Worm (Caenorhabditis elegans) whole organism, young adult: ENCODE measurements around the gene rpl-36.A.

ENCODE experiments used
- aptf-3 ChIP-seq: fragments of 200-800 bp; sonication (Bioruptor generic); IDR thresholded peaks from 2 replicates; pipeline ENCODE4 v1.3.6; 2022; ENCODE audit warnings: missing genetic modification characterization, missing compliant biosample characterization
- tbx-9 ChIP-seq: sonication (generic microtip); optimal IDR thresholded peaks from 2 replicates; lab custom pipeline; 2016; ENCODE audit warnings: borderline replicate concordance, missing genetic modification characterization, inconsistent platforms, missing compliant biosample characterization
- ztf-6 ChIP-seq: fragments of 200-800 bp; sonication (Bioruptor generic); IDR thresholded peaks from 2 replicates; pipeline ENCODE4 v1.3.6; 2022; ENCODE audit warnings: missing genetic modification reagents, missing genetic modification characterization, missing compliant biosample characterization

DNA sequence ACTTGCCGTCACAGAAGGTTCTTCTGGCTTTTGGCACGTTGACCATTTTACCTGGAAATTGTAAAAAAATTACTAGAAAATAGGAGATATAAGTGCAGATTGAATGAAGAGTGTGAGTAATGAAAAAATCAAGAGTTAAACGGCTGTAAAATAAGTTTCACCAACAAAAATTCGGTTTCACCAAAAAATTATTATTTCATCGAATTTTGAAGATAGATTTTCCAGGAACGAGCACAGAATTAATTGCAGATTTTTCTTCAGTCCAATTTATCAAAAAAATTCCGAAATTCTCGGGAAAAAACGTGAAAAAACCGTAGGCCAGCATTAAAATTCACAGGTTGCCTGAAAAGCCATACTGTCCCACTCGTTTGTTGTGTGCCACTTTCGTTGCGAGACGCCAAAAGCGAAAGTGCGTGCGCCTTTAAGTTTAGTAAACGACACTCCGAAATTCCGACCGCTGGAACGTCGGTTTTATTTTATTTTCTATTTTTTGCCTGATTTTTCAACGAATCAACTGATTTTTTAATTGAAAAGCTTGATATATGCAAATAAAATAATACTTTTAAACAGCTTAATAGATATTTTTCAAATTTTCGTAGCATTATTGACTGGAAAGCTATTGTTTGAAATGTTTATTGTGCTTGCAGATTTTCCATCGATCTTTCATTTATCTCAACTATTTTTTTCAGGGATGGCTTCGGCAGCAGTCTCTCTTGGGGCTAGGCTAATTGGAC lies at the start of gene rpl-36.A, which contains the start of gene nuo-1:
- TF ChIP-seq ztf-6 (no peak), aptf-3 (GFP tag; lab: Robert Waterston, UW) (no peak), tbx-9 (tag; lab: Kevin White, UChicago) (no peak)
